Worm (Caenorhabditis elegans): Measurements from ENCODE around the gene C16C8.12.

DNA sequence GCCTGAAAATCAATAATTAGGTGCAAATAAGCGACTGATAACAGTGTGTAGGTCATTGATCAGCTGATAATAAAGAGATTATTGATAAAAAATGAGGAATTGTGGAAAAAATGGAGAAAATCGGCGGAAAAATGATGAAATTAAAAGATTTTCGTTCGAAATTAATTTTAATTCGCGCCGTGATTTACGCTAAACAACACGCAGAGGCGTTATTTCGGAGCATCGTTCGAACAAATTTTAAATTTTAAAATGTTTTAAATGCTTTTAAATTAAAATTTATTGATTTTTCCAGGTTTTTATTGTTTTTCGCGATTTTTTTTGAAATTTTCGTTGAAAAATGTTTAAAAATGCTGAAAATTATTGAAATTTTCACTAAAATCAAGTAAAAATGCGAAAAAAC is 46.9 kb downstream of the C16C8.12 start, which contains the start of gene Y49F6B.9:
- TF ChIP-seq egl-27 (tag; optimal IDR thresholded peaks at IDR 0.05) (no peak), lin-39 (tag; optimal IDR thresholded peaks at IDR 0.05) (no peak), unc-130 (tag; optimal IDR thresholded peaks at IDR 0.05) (no peak), nhr-77 (tag; optimal IDR thresholded peaks at IDR 0.05) (no peak), ztf-4 (tag; optimal IDR thresholded peaks at IDR 0.05) (no peak), ets-5 (GFP tag; IDR thresholded peaks at IDR 0.05) (no peak), ztf-11 (tag; optimal IDR thresholded peaks at IDR 0.05) (no peak)
